Worm (Caenorhabditis elegans) whole organism, L3 larva: Measurements from ENCODE around the gene ZC116.5.

Experiments used
- nfya-1 ChIP-seq: sonication (generic microtip); optimal IDR thresholded peaks from 2 replicates; lab custom pipeline; 2017; ENCODE audit warnings: missing genetic modification characterization, mild to moderate bottlenecking, missing compliant biosample characterization, antibody characterized with exemption, moderate library complexity; ENCODE audit not compliant: insufficient read depth
- nhr-11 ChIP-seq: fragments of 150-350 bp; optimal IDR thresholded peaks from 2 replicates; lab custom pipeline; 2014; ENCODE audit warnings: missing biosample characterization, missing genetic modification characterization
- sea-2 ChIP-seq: fragments of 150-350 bp; sonication (generic microtip); optimal IDR thresholded peaks from 4 replicates; lab custom pipeline; 2014; ENCODE audit warnings: missing biosample characterization, missing genetic modification reagents, missing genetic modification characterization

ce11 chrV:12586793-12587192, 22.0 kb downstream of the ZC116.5 start:
- TF ChIP-seq nhr-11 (tag; lab: Kevin White, UChicago) (no peak), sea-2 (GFP tag; lab: Kevin White, UChicago) (no peak), nfya-1 (tag; lab: Kevin White, UChicago) (no peak)
